Fruit fly (Drosophila melanogaster): ENCODE data around the gene tal-AA.

tal-AA gene

DNA sequence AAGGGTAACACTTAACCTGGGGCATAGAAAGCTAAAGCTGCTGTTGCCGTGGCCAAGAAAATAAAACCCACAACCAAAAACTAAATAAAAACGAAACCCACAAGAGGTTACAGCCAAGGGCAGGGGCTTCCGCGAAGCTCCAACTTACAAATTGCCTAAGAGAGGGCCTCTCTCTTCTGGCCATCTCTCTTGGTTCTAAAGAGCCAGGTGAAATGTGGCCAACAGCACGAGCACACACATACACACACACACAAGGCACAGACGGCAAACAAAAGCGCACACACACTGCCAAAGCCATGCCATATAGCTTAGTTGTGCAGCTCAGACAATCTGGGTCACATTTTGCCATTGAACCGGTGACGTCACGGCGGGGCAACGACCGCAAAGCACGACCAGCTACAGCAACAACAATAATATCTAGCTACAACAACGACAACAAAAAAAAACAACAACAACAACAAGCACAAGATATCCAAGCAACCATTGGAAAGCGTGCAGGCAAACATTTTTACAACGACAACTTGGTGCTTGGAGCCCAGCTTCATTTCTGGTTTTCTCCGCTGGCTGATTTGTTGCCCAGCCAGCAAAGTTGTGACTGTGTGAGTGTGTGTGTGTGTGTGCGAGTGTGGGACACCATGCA is 16.2 kb upstream of the tal-AA start (continued):
- TF ChIP-seq Pdp1 (GFP tag; optimal IDR thresholded peaks at IDR 0.05) (no peak), CG9215 (GFP tag; IDR thresholded peaks at IDR 0.05) (no peak)

DNA sequence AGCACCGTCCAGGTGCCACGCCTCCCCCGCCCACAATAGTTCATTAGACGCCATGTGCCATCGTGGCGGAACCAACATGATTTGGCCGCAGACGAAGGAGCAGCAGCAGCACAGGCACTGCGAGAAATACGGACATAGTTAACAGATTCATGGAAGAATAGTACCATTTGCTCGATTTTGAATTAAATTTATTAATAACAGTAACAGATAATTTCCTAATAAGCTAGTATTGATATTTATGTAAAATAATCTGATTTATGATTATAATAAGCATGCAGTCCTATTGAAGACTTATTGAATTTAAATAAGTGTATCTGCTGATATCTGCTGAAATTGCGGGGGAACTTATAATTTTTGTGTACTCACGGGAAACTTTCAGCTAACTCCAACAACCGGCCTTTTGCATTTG is 15.6 kb upstream of the tal-AA start:
- TF ChIP-seq aop (GFP tag; IDR thresholded peaks at IDR 0.05) (no peak), CG34376 (GFP tag; optimal IDR thresholded peaks at IDR 0.05) (no peak), cato (GFP tag; optimal IDR thresholded peaks at IDR 0.05; ENCODE audit: borderline replicate concordance) (no peak), CG10147 (GFP tag; optimal IDR thresholded peaks at IDR 0.05) (no peak), sima (GFP tag; optimal IDR thresholded peaks at IDR 0.05) (no peak), vvl (GFP tag; IDR thresholded peaks at IDR 0.05) (no peak), sc (optimal IDR thresholded peaks at IDR 0.05) (no peak), sc (GFP tag; optimal IDR thresholded peaks at IDR 0.05) (no peak), CG4360 (GFP tag; IDR thresholded peaks at IDR 0.05) (no peak), CG13287 (GFP tag; IDR thresholded peaks at IDR 0.05; ENCODE audit: partially characterized antibody) (no peak), pnt (GFP tag; optimal IDR thresholded peaks at IDR 0.05) (no peak), Mad (GFP tag; optimal IDR thresholded peaks at IDR 0.05) (no peak), Kr (GFP tag; optimal IDR thresholded peaks at IDR 0.05) (no peak), CG8388 (GFP tag; optimal IDR thresholded peaks at IDR 0.05) (peak; percentile 23), CG12942 (GFP tag; optimal IDR thresholded peaks at IDR 0.05) (no peak), ara (GFP tag; IDR thresholded peaks at IDR 0.05) (no peak), Sox100B (GFP tag; optimal IDR thresholded peaks at IDR 0.05) (peak; percentile 2), ci (GFP tag; IDR thresholded peaks at IDR 0.05) (peak; percentile 39; the same call in 1 of the 3 replicates), CG10979 (tag; optimal IDR thresholded peaks at IDR 0.05) (peak; percentile 31), CG17359 (tag; optimal IDR thresholded peaks at IDR 0.05) (no peak), CG1233 (GFP tag; optimal IDR thresholded peaks at IDR 0.05) (no peak), Pdp1 (GFP tag; optimal IDR thresholded peaks at IDR 0.05) (no peak), pho (GFP tag; optimal IDR thresholded peaks at IDR 0.05) (no peak), Drgx (GFP tag; IDR thresholded peaks at IDR 0.05) (peak; percentile 65), CG13624 (GFP tag; optimal IDR thresholded peaks at IDR 0.05) (no peak), lab (GFP tag; optimal IDR thresholded peaks at IDR 0.05) (no peak), CG4424 (GFP tag; optimal IDR thresholded peaks at IDR 0.05) (peak; percentile 3), Atf3 (GFP tag; optimal IDR thresholded peaks at IDR 0.05) (no peak), sens (GFP tag) (peak; percentile 81), CG31441 (GFP tag; IDR thresholded peaks at IDR 0.05) (peak; percentile 33; the same call in 1 of the 2 replicates), CG7556 (GFP tag; optimal IDR thresholded peaks at IDR 0.05) (peak; percentile 22), Lpt (GFP tag; optimal IDR thresholded peaks at IDR 0.05) (no peak), Dp (GFP tag; optimal IDR thresholded peaks at IDR 0.05) (no peak), ato (GFP tag; IDR thresholded peaks at IDR 0.05; ENCODE audit: partially characterized antibody) (no peak), slou (GFP tag; optimal IDR thresholded peaks at IDR 0.05) (no peak), gem (tag; optimal IDR thresholded peaks at IDR 0.05) (peak; percentile 28), Oli (tag; optimal IDR thresholded peaks at IDR 0.05) (peak; percentile 1), Atf6 (GFP tag; IDR thresholded peaks at IDR 0.05) (no peak), tx (GFP tag; optimal IDR thresholded peaks at IDR 0.05) (no peak), gsb-n (tag; optimal IDR thresholded peaks at IDR 0.05) (peak; percentile 30), sqz (GFP tag; optimal IDR thresholded peaks at IDR 0.05) (no peak), CG16815 (GFP tag; optimal IDR thresholded peaks at IDR 0.05) (no peak), phol (tag; optimal IDR thresholded peaks at IDR 0.05) (peak; percentile 46), nerfin-1 (tag; optimal IDR thresholded peaks at IDR 0.05) (no peak), dmrt11E (tag; optimal IDR thresholded peaks at IDR 0.05) (peak; percentile 2), esg (GFP tag; conservative IDR thresholded peaks at IDR 0.05) (0 out of 2 replicates have a peak, but pooled peaks have one; percentile 15), Mrtf (GFP tag; IDR thresholded peaks at IDR 0.05) (no peak), C15 (GFP tag; IDR thresholded peaks at IDR 0.05) (no peak)
